Worm (Caenorhabditis elegans): ENCODE results near the gene nas-7.
A peak's percentile ranks its signal among the peaks of the same experiment; 100 is the strongest.
"Not testable (repeated sequence)": the region's sequence is repeated elsewhere in the genome, so short reads cannot be mapped to it uniquely, and the experiment has no call there.

Gene nas-7

DNA sequence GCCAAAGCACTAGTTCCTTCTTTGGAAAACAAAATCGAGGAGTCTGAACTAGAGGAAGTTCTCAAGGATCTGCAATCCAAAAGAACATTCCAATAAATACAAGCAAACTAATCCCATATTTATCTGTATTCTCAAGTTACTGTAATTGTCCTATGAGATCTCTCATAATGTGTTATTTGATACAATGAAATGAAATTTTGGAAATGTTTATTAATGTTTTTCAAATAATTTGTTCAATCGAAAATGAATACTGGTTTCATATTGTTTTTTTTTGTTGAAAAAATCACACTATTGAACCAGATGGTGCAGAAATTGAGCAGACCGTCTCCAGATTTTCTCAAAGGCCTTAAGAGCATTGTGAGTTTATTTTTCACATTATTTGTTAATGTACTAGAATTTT lies 27.5 kb downstream of the nas-7 start, which contains the start of gene F43E2.1:
F43E2.1 (plus strand) TSS at position 301 of the 400 bp plus-strand sequence.
- TF ChIP-seq mdl-1 (tag; optimal IDR thresholded peaks at IDR 0.05) (no peak), nhr-237 (tag; optimal IDR thresholded peaks at IDR 0.05) (no peak), nhr-77 (tag; optimal IDR thresholded peaks at IDR 0.05) (no peak), zag-1 (tag; optimal IDR thresholded peaks at IDR 0.05) (no peak)

DNA sequence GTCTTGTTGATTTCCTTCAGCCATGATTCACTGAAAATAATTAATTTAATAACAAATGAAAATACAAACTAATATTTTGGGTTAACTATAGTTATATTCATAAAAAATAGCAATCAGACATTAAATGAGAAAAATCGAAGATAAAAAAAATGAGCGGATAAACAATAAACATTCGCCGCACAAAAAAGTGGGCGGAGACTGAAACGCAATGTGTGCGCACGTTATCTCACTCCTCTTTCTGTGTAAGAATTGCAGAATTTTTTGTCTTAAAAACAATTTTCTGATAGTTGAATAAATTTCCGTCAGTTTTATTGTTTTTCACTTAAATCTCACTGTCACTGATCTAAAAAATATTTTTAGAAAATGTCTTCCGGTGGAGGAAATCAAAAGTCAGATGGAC lies 28.4 kb downstream of the nas-7 start, which contains the start of the genes mtch-1 and rpb-4:
mtch-1 (minus strand) TSS at position 24 of the 400 bp plus-strand sequence.
rpb-4 (plus strand) TSS at position 353 of the 400 bp plus-strand sequence.
- no peak for TF ChIP-seq nhr-23 (tag; optimal IDR thresholded peaks at IDR 0.05)
- peak; percentile 29 for TF ChIP-seq crh-2 (tag; optimal IDR thresholded peaks at IDR 0.05)
- no peak for TF ChIP-seq ztf-11 (tag; optimal IDR thresholded peaks at IDR 0.05)
- TF ChIP-seq sma-9 (GFP tag; optimal IDR thresholded peaks at IDR 0.05): peak; percentile 6
- TF ChIP-seq sma-9 (tag; optimal IDR thresholded peaks at IDR 0.05): no peak
- TF ChIP-seq C34F6.9 (tag; optimal IDR thresholded peaks at IDR 0.05): peak; percentile 54
- peak; percentile 24 for TF ChIP-seq lin-13 (GFP tag; optimal IDR thresholded peaks at IDR 0.05)
- no peak for TF ChIP-seq unc-39 (tag; optimal IDR thresholded peaks at IDR 0.05)
- TF ChIP-seq gmeb-1 (tag; optimal IDR thresholded peaks at IDR 0.05): no peak
- TF ChIP-seq sma-3 (GFP tag; optimal IDR thresholded peaks at IDR 0.05): peak; percentile 18
- no peak for TF ChIP-seq nhr-21 (tag; optimal IDR thresholded peaks at IDR 0.05)
- TF ChIP-seq nhr-77 (tag; optimal IDR thresholded peaks at IDR 0.05): no peak
- TF ChIP-seq ceh-16 (tag; optimal IDR thresholded peaks at IDR 0.05): no peak
- TF ChIP-seq unc-55 (GFP tag; optimal IDR thresholded peaks at IDR 0.05): peak; percentile 71
- no peak for TF ChIP-seq nhr-12 (tag; optimal IDR thresholded peaks at IDR 0.05)
- no peak for TF ChIP-seq aly-2 (tag; optimal IDR thresholded peaks at IDR 0.05)
- no peak for TF ChIP-seq lin-39 (tag; optimal IDR thresholded peaks at IDR 0.05)
- no peak for TF ChIP-seq alr-1 (tag; optimal IDR thresholded peaks at IDR 0.05)
- TF ChIP-seq ama-1 (optimal IDR thresholded peaks at IDR 0.05): no peak
- TF ChIP-seq sem-4 (tag; optimal IDR thresholded peaks at IDR 0.05): no peak
- peak; percentile 26 for TF ChIP-seq fos-1 (tag; optimal IDR thresholded peaks at IDR 0.05)
- TF ChIP-seq peb-1 (tag; optimal IDR thresholded peaks at IDR 0.05): no peak
- TF ChIP-seq nhr-129 (tag; optimal IDR thresholded peaks at IDR 0.05): peak; percentile 67
- TF ChIP-seq lin-11 (tag; optimal IDR thresholded peaks at IDR 0.05): no peak
- TF ChIP-seq skn-1 (tag; optimal IDR thresholded peaks at IDR 0.05): no peak
- peak in 1 of 2 experiments; percentile 61 for TF ChIP-seq lsy-2 (tag; optimal IDR thresholded peaks at IDR 0.05)
- TF ChIP-seq mdl-1 (tag; optimal IDR thresholded peaks at IDR 0.05): no peak
- TF ChIP-seq nhr-6 (tag; optimal IDR thresholded peaks at IDR 0.05): no peak
- no peak for TF ChIP-seq ztf-1 (GFP tag; conservative IDR thresholded peaks at IDR 0.05)
- no peak for TF ChIP-seq ZK546.5 (tag; optimal IDR thresholded peaks at IDR 0.05)
- TF ChIP-seq elt-1 (tag; optimal IDR thresholded peaks at IDR 0.05): no peak
- no peak for TF ChIP-seq nhr-11 (tag; optimal IDR thresholded peaks at IDR 0.05)
- TF ChIP-seq R02D3.7 (tag; optimal IDR thresholded peaks at IDR 0.05): no peak
- TF ChIP-seq nhr-10 (tag; optimal IDR thresholded peaks at IDR 0.05): no peak
- no peak for TF ChIP-seq mbf-1 (tag; optimal IDR thresholded peaks at IDR 0.05)

- TF ChIP-seq gmeb-1, zag-1, mdl-1 (tag; optimal IDR thresholded peaks at IDR 0.05): not testable (repeated sequence)
These were observed 32.3 kb downstream of the nas-7 start, which contains the start of gene F43E2.11 for ce11 chrII:7370195-7370594. TSS of gene F43E2.11 (minus strand) at chrII:7370295.

DNA sequence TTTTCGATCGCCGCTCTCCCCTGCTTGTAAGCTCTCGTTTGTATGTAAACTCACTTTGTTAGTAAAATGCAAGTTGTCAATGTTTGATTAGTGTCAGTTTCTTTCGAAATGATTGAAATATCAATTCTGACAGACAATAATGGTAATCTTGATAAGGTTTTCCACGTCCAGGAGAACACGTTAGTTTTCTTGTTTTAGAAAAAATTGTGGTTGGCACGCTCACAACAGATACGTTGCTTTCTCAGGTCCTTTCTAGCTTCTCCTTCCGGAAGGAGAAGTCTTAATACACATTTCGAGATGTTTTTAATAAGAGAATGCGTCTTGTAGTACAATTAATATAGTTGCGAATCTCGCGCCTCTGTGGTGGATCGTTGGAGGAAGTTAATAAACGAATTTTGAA lies 33.8 kb downstream of the nas-7 start, which contains the start of gene F43E2.6:
F43E2.6 (minus strand) TSS at position 101 of the 400 bp plus-strand sequence.
- TF ChIP-seq fos-1 (tag; optimal IDR thresholded peaks at IDR 0.05) (no peak), gmeb-1 (tag; optimal IDR thresholded peaks at IDR 0.05) (no peak), ztf-1 (GFP tag; conservative IDR thresholded peaks at IDR 0.05) (no peak), egl-27 (tag; optimal IDR thresholded peaks at IDR 0.05) (no peak), nhr-12 (tag; optimal IDR thresholded peaks at IDR 0.05) (no peak), mbf-1 (tag; optimal IDR thresholded peaks at IDR 0.05) (no peak), ama-1 (optimal IDR thresholded peaks at IDR 0.05) (no peak), unc-62 (GFP tag; optimal IDR thresholded peaks at IDR 0.05) (no peak), nhr-129 (tag; optimal IDR thresholded peaks at IDR 0.05) (no peak), elt-3 (tag; optimal IDR thresholded peaks at IDR 0.05) (no peak), sma-9 (GFP tag; optimal IDR thresholded peaks at IDR 0.05) (no peak), sma-9 (tag; optimal IDR thresholded peaks at IDR 0.05) (no peak), nhr-10 (tag; optimal IDR thresholded peaks at IDR 0.05) (no peak), lsy-2 (tag; optimal IDR thresholded peaks at IDR 0.05) (no peak), mab-5 (tag; optimal IDR thresholded peaks at IDR 0.05) (no peak), sem-4 (tag; optimal IDR thresholded peaks at IDR 0.05) (no peak)
